Fruit fly (Drosophila melanogaster) whole organism, prepupa: Measurements from ENCODE around the gene Npc2b.

ENCODE experiments used
- CG6854 ChIP-seq: fragments of 200-800 bp; sonication (Bioruptor generic); optimal IDR thresholded peaks from 2 replicates; lab custom pipeline; 2017; ENCODE audit warnings: missing biosample characterization, mild to moderate bottlenecking, missing genetic modification characterization
- Sox14 ChIP-seq: fragments of 200-800 bp; sonication (Bioruptor generic); optimal IDR thresholded peaks from 3 replicates; lab custom pipeline; 2016; ENCODE audit warnings: missing biosample characterization, missing genetic modification characterization
- Sox15 ChIP-seq: fragments of 200-800 bp; sonication (Bioruptor generic); optimal IDR thresholded peaks from 3 replicates; lab custom pipeline; 2016; ENCODE audit warnings: missing biosample characterization, missing genetic modification characterization

DNA sequence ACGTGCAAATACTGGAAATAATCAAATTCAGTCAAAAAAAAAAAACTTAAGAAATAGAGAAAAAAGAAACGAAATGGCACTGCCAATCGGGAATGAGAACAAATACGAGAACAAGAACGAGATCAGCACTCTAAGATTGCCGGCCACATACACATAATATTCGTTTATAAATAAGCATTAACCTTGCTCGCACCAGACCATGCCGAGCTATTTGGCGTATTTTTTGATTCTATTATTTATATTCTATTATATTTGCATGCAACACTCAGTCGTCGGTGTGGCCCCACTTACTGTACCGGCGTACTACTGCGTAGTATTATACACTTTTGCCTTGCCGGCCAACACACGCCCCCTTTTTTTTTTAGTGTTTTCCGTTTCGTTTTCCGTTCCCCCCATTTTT is 18.7 kb upstream of the Npc2b start:
- TF ChIP-seq Sox15, result no peak
- TF ChIP-seq Sox14, result no peak
- TF ChIP-seq CG6854 (GFP tag; lab: Kevin White, UChicago), result no peak
